Worm (Caenorhabditis elegans) whole organism, midembryonic: Measurements from ENCODE around the gene ssp-35.

Experiments used
- T22C8.4 ChIP-seq: fragments of 200-800 bp; sonication (Bioruptor generic); IDR thresholded peaks from 2 replicates; pipeline ENCODE4 v1.3.6; 2022; ENCODE audit warnings: missing genetic modification characterization, missing compliant biosample characterization
- cog-1 ChIP-seq: sonication (generic microtip); optimal IDR thresholded peaks from 2 replicates; lab custom pipeline; 2016; ENCODE audit warnings: missing genetic modification characterization, missing compliant biosample characterization
- flt-1 ChIP-seq: fragments of 200-800 bp; sonication (Bioruptor generic); IDR thresholded peaks from 2 replicates; pipeline ENCODE4 v1.3.6; 2022; ENCODE audit warnings: missing genetic modification characterization, missing compliant biosample characterization
- klf-2 ChIP-seq: fragments of 200-800 bp; sonication (Bioruptor generic); conservative IDR thresholded peaks from 2 replicates; pipeline ENCODE4 v1.3.6; 2022; ENCODE audit warnings: missing genetic modification reagents, missing genetic modification characterization, missing compliant biosample characterization
- med-1 ChIP-seq: sonication (generic microtip); optimal IDR thresholded peaks from 2 replicates; lab custom pipeline; 2017; ENCODE audit warnings: missing genetic modification characterization, mild to moderate bottlenecking, missing compliant biosample characterization, antibody characterized with exemption, missing genetic modification reagents; ENCODE audit not compliant: insufficient read depth
- ref-1 ChIP-seq: fragments of 200-800 bp; sonication (Bioruptor generic); conservative IDR thresholded peaks from 2 replicates; pipeline ENCODE4 v1.3.6; 2022; ENCODE audit warnings: missing genetic modification reagents, missing genetic modification characterization, missing compliant biosample characterization
- tab-1 ChIP-seq: fragments of 200-800 bp; sonication (Bioruptor generic); IDR thresholded peaks from 2 replicates; pipeline ENCODE4 v1.3.6; 2022; ENCODE audit warnings: missing genetic modification characterization, missing compliant biosample characterization
- ztf-23 ChIP-seq: fragments of 200-800 bp; sonication (Bioruptor generic); IDR thresholded peaks from 2 replicates; pipeline ENCODE4 v1.3.6; 2022; ENCODE audit warnings: missing genetic modification reagents, missing genetic modification characterization, missing compliant biosample characterization
- ztf-29 ChIP-seq: fragments of 200-800 bp; sonication (Bioruptor generic); IDR thresholded peaks from 2 replicates; pipeline ENCODE4 v1.3.6; 2022; ENCODE audit warnings: missing genetic modification reagents, missing genetic modification characterization, missing compliant biosample characterization

Gene ssp-35

DNA sequence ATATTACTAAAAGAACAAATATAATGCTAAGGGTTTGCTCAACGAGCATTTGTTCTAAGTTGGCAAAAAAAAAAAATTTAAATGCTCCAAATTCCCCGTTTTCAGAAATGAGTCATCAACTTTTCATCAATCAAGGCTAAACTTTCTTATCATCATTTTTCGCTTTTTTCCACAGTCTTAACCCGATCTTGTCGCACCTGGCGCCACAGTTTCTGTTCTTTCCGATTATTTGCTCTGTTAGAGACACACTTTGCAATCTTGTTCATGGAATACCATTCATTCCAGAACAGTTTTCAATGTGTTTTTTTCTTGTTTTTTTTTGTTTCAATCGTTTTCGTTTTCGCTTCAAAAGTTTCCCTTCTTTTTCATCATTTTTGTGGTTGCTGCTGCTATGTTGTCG, 34.6 kb upstream of the ssp-35 start:
- TF ChIP-seq ztf-29 (no peak), med-1 (GFP tag; lab: Kevin White, UChicago) (no peak), T22C8.4 (GFP tag; lab: Robert Waterston, UW) (no peak), cog-1 (no peak), ztf-23 (GFP tag; lab: Robert Waterston, UW) (no peak), flt-1 (no peak), klf-2 (GFP tag; lab: Robert Waterston, UW) (no peak), tab-1 (no peak), ref-1 (GFP tag; lab: Robert Waterston, UW) (no peak)

DNA sequence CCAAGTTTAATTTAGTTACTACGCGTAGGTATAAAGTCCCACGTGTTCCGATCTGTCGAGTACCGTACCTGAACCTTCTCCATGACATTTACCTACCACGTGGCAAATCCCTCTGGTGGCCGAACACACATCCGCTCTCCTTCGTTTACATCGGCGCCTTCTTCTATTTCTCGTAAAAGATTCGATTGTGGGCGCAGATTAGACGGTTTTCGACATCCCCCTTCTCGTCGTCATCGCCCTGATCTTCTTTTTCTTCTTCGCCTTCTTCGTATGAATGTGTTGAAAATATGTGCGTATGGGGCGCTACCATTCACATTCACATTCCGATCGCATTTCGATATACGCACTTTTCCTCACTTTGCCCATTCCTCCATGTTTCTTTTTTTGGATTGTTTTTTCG, 33.2 kb upstream of the ssp-35 start:
- TF ChIP-seq flt-1 (no peak), klf-2 (GFP tag; lab: Robert Waterston, UW) (no peak), med-1 (GFP tag; lab: Kevin White, UChicago) (no peak), ztf-29 (no peak), T22C8.4 (GFP tag; lab: Robert Waterston, UW) (no peak), ref-1 (GFP tag; lab: Robert Waterston, UW) (no peak), tab-1 (no peak), cog-1 (no peak), ztf-23 (GFP tag; lab: Robert Waterston, UW) (no peak)

ce11 chrV:12296122-12296521, 32.5 kb upstream of the ssp-35 start:
- TF ChIP-seq klf-2 (GFP tag; lab: Robert Waterston, UW), result no peak
- TF ChIP-seq ztf-29, result no peak
- no peak for TF ChIP-seq T22C8.4 (GFP tag; lab: Robert Waterston, UW)
- TF ChIP-seq ztf-23 (GFP tag; lab: Robert Waterston, UW), result no peak
- TF ChIP-seq med-1 (GFP tag; lab: Kevin White, UChicago), result no peak
- no peak for TF ChIP-seq ref-1 (GFP tag; lab: Robert Waterston, UW)
- no peak for TF ChIP-seq tab-1
- no peak for TF ChIP-seq cog-1
- TF ChIP-seq flt-1, result no peak

DNA sequence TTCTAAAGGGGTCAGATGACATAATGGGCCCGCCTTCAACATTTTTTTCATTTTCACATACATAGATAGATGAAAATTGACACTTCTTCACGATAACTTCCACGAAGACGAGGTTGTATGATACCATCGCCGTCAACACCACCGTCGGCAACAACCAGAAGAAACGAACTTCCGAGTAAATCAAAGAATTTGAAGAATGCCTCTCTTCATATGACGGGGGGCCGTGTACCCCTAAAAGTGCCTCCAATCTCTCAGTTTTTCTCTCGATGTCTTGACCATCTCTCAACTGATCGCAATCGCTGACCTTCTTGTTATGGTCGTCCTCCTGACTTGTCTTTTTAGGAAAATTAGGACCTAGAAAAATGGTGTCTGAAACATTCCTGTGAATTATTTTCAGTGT, 31.9 kb upstream of the ssp-35 start:
- TF ChIP-seq ztf-29 (no peak), ztf-23 (GFP tag; lab: Robert Waterston, UW) (no peak), flt-1 (no peak), cog-1 (no peak), med-1 (GFP tag; lab: Kevin White, UChicago) (no peak), ref-1 (GFP tag; lab: Robert Waterston, UW) (no peak), T22C8.4 (GFP tag; lab: Robert Waterston, UW) (no peak), klf-2 (GFP tag; lab: Robert Waterston, UW) (no peak), tab-1 (no peak)

ce11 chrV:12295015-12295414, 31.4 kb upstream of the ssp-35 start:
- TF ChIP-seq ztf-29, result no peak

DNA sequence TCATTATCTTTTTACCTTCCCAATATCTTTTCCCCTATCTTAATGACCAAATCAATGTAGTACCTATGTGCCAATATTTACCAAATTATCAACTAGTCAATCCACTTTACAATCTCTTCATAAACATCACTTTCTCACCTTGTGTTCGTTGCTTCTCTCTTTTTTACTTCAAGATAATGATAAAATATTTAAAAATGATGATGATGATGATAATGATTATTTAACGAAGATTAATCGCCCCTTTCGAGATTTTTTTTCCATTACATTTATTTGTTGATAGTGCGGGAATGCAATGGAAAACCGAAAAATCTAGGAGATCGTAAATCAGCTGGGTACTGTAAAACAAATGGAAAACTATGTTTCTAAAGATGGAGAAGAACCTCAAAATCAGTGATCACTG, 30.5 kb upstream of the ssp-35 start:
- no peak for TF ChIP-seq ztf-29
- no peak for TF ChIP-seq cog-1
- no peak for TF ChIP-seq ref-1 (GFP tag; lab: Robert Waterston, UW)
- TF ChIP-seq flt-1, result no peak
- no peak for TF ChIP-seq klf-2 (GFP tag; lab: Robert Waterston, UW)
- no peak for TF ChIP-seq tab-1

DNA sequence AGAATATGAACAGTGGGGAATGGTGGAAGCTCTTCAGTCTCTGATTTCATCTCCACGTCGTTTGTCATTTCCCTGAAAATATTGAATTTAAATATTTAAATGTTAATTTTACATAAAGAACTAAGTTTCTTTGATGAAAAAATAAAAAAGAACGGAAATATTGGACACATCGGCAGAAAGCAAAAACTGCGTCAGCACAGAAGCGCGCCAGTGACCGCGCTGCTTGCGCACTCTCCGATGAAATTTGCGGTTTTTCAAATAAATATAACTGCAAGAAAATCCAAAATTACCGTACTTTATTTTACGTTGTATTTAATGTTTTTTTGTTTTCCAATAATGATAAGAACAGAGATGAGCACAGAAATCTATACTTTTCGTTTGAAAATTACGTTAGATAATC, 28.0 kb upstream of the ssp-35 start, which contains the start of the genes srpa-68 and srh-16:
TSS of gene srpa-68 (minus strand) at position 72 of the 400 bp plus-strand sequence.
TSS of gene srh-16 (plus strand) at position 275 of the 400 bp plus-strand sequence.
- TF ChIP-seq ref-1 (GFP tag; lab: Robert Waterston, UW) (no peak), flt-1 (peak; percentile 87), tab-1 (peak; percentile 67; the same call in 1 of the 2 replicates), ztf-29 (0 out of 2 replicates have a peak, but pooled peaks have one; percentile 19), med-1 (GFP tag; lab: Kevin White, UChicago) (peak; percentile 49), klf-2 (GFP tag; lab: Robert Waterston, UW) (0 out of 2 replicates have a peak, but pooled peaks have one; percentile 48), T22C8.4 (GFP tag; lab: Robert Waterston, UW) (no peak), cog-1 (peak; percentile 79), ztf-23 (GFP tag; lab: Robert Waterston, UW) (peak; percentile 83)

- TF ChIP-seq T22C8.4 (GFP tag; lab: Robert Waterston, UW), result no peak
- TF ChIP-seq ref-1 (GFP tag; lab: Robert Waterston, UW), result no peak
- no peak for TF ChIP-seq ztf-23 (GFP tag; lab: Robert Waterston, UW)
- no peak for TF ChIP-seq cog-1
- no peak for TF ChIP-seq klf-2 (GFP tag; lab: Robert Waterston, UW)
- TF ChIP-seq flt-1, result no peak
- no peak for TF ChIP-seq tab-1
- TF ChIP-seq med-1 (GFP tag; lab: Kevin White, UChicago), result no peak
- TF ChIP-seq ztf-29, result no peak
Measured at ce11 chrV:12288577-12288976, 25.0 kb upstream of the ssp-35 start, which contains the start of gene rskd-1. Gene rskd-1 (minus strand): TSS chrV:12288615.

DNA sequence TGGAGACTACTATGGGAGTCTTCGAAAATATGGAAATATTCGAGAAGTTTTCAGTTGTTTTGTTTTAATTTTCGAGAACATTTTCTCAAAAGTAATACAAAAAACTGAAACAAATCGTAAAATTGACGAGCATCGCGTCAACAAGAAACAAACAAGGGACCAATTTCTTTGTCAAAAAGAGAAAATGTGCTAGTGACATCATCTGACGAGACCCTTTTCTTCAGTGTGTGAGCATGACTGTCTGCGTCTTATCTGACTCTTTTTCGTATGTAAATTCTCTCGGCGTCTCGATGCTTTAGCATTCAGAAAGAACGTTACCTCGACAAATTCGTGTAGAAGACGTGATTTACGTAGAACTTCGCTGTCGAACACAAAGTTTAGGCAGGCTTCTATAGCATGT, 24.0 kb upstream of the ssp-35 start:
- no peak for TF ChIP-seq klf-2 (GFP tag; lab: Robert Waterston, UW)
- no peak for TF ChIP-seq med-1 (GFP tag; lab: Kevin White, UChicago)
- no peak for TF ChIP-seq ztf-23 (GFP tag; lab: Robert Waterston, UW)
- no peak for TF ChIP-seq T22C8.4 (GFP tag; lab: Robert Waterston, UW)
- no peak for TF ChIP-seq tab-1
- TF ChIP-seq flt-1, result no peak
- no peak for TF ChIP-seq ztf-29
- TF ChIP-seq ref-1 (GFP tag; lab: Robert Waterston, UW), result no peak
- TF ChIP-seq cog-1, result no peak

- TF ChIP-seq klf-2 (GFP tag; lab: Robert Waterston, UW), result no peak
- no peak for TF ChIP-seq tab-1
- no peak for TF ChIP-seq med-1 (GFP tag; lab: Kevin White, UChicago)
- TF ChIP-seq T22C8.4 (GFP tag; lab: Robert Waterston, UW), result no peak
- TF ChIP-seq ref-1 (GFP tag; lab: Robert Waterston, UW), result no peak
- no peak for TF ChIP-seq cog-1
- no peak for TF ChIP-seq ztf-29
- TF ChIP-seq flt-1, result no peak
- TF ChIP-seq ztf-23 (GFP tag; lab: Robert Waterston, UW), result no peak
Measured at ce11 chrV:12283187-12283586, 19.6 kb upstream of the ssp-35 start, which contains the start of gene F55C5.10. Gene F55C5.10 (plus strand): TSS chrV:12283487.
